Worm (Caenorhabditis elegans): ENCODE results near the gene R10E4.3.

- TF ChIP-seq scrt-1 (GFP tag; IDR thresholded peaks at IDR 0.05) (no peak), ets-7 (tag; optimal IDR thresholded peaks at IDR 0.05) (no peak), pes-1 (GFP tag; IDR thresholded peaks at IDR 0.05) (no peak), tbx-11 (GFP tag; IDR thresholded peaks at IDR 0.05) (no peak), ceh-13 (GFP tag; optimal IDR thresholded peaks at IDR 0.05) (no peak), flt-1 (GFP tag; IDR thresholded peaks at IDR 0.05) (no peak), hmbx-1 (tag; optimal IDR thresholded peaks at IDR 0.05) (no peak), sea-1 (GFP tag; conservative IDR thresholded peaks at IDR 0.05) (no peak), ama-1 (optimal IDR thresholded peaks at IDR 0.05) (no peak), ceh-36 (tag; optimal IDR thresholded peaks at IDR 0.05) (no peak), hmg-4 (GFP tag; optimal IDR thresholded peaks at IDR 0.05) (no peak), hnd-1 (tag; optimal IDR thresholded peaks at IDR 0.05) (no peak)
These were observed 7.0 kb upstream of the R10E4.3 start, which contains the start of the genes nth-1 and R10E4.7 for ce11 chrIII:4294153-4294862.

Measured in whole organism, early embryonic.